Worm (Caenorhabditis elegans) whole organism, late embryonic: ENCODE results near the gene slc-5A12.

ENCODE experiments used
- C08G9.2 ChIP-seq: sonication (generic microtip); optimal IDR thresholded peaks from 2 replicates; lab custom pipeline; 2016; ENCODE audit warnings: mild to moderate bottlenecking, missing genetic modification characterization, moderate library complexity, missing compliant biosample characterization
- K09A11.1 ChIP-seq: sonication (generic microtip); optimal IDR thresholded peaks from 2 replicates; lab custom pipeline; 2017; ENCODE audit warnings: antibody characterized with exemption, mild to moderate bottlenecking, missing genetic modification characterization, missing compliant biosample characterization; ENCODE audit not compliant: insufficient read depth
- ama-1 ChIP-seq: fragments of 150-350 bp; optimal IDR thresholded peaks from 2 replicates; lab custom pipeline; 2014
- ceh-30 ChIP-seq: fragments of 150-350 bp; optimal IDR thresholded peaks from 2 replicates; lab custom pipeline; 2014; ENCODE audit warnings: missing biosample characterization, missing genetic modification characterization
- ceh-9 ChIP-seq: sonication (generic microtip); optimal IDR thresholded peaks from 2 replicates; lab custom pipeline; 2016; ENCODE audit warnings: mild to moderate bottlenecking, missing genetic modification characterization, inconsistent platforms, missing compliant biosample characterization
- dmd-4 ChIP-seq: sonication (generic microtip); optimal IDR thresholded peaks from 2 replicates; lab custom pipeline; 2016; ENCODE audit warnings: borderline replicate concordance, missing genetic modification characterization, missing compliant biosample characterization
- dve-1 ChIP-seq: sonication (generic microtip); optimal IDR thresholded peaks from 2 replicates; lab custom pipeline; 2017; ENCODE audit warnings: antibody characterized with exemption, mild to moderate bottlenecking, missing genetic modification characterization, missing compliant biosample characterization
- elt-2 ChIP-seq: sonication (generic microtip); optimal IDR thresholded peaks from 2 replicates; lab custom pipeline; 2016; ENCODE audit warnings: missing genetic modification reagents, missing genetic modification characterization, missing compliant biosample characterization
- eyg-1 ChIP-seq: sonication (generic microtip); optimal IDR thresholded peaks from 2 replicates; lab custom pipeline; 2016; ENCODE audit warnings: missing genotype, missing genetic modification characterization, missing compliant biosample characterization
- lin-11 ChIP-seq: fragments of 200-800 bp; sonication (Bioruptor generic); optimal IDR thresholded peaks from 2 replicates; lab custom pipeline; 2018; ENCODE audit warnings: mild to moderate bottlenecking, missing genetic modification characterization, missing compliant biosample characterization
- pat-9 ChIP-seq: fragments of 200-800 bp; sonication (Bioruptor generic); optimal IDR thresholded peaks from 2 replicates; lab custom pipeline; 2018; ENCODE audit warnings: mild to moderate bottlenecking, missing genetic modification characterization, moderate library complexity, missing compliant biosample characterization
- pha-4 ChIP-seq: fragments of 150-350 bp; optimal IDR thresholded peaks from 2 replicates; lab custom pipeline; 2018; ENCODE audit warnings: missing biosample characterization, missing genetic modification reagents, missing genetic modification characterization

DNA sequence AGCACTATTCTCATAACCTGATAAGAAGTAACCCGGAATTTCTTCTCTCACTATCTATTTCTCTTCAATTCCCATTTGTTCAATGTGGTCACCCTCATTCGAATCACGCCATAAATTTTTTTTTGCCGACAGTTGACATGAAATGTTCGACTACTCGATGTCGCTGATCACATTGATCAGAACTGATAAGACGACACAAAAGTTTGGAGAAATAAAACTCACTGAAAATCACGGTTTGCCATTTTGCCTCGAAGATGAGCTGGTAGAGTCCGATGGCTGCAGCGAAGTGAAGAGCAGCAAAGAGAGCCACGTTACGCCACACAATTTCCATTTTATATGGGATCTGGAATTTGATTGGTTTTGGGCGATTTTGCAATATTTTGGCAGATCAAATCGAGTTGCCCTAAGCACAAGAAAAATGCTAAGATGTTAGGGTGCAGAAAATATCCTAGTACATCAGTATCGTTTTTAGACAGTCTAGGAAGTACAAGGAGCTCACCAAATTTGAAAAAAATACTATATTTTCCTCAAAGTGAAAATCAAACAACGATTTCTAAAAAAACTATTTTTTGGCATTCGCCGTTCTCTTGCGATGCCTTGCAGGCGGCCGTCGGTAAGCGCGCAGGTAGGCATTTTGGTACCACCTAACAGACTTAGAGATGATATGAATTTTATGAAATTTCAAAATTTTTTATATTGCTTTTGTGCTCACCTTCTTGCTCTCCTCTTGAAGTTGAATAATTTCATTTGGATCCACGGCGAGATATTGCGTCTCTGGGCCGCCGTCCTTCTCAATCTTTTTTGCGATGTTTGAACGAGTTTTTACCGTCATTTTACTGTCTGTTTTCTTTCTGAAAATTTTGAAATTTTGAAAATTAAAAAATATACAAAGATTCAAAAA lies 22.1 kb upstream of the slc-5A12 start, which contains the start of gene fat-6:
- no peak for TF ChIP-seq K09A11.1 (tag; lab: Kevin White, UChicago)
- no peak for TF ChIP-seq C08G9.2 (tag; lab: Kevin White, UChicago)
- no peak for TF ChIP-seq ceh-9 (tag; lab: Kevin White, UChicago)
- no peak for TF ChIP-seq lin-11 (tag; lab: Kevin White, UChicago)
- TF ChIP-seq elt-2 (tag; lab: Kevin White, UChicago): peak; percentile 31
- TF ChIP-seq ama-1 (lab: Kevin White, UChicago): no peak
- no peak for TF ChIP-seq pha-4 (tag; lab: Kevin White, UChicago)
- no peak for TF ChIP-seq eyg-1 (tag; lab: Kevin White, UChicago)
- no peak for TF ChIP-seq ceh-30 (tag; lab: Kevin White, UChicago)
- no peak for TF ChIP-seq pat-9 (tag; lab: Kevin White, UChicago)
- no peak for TF ChIP-seq dve-1 (tag; lab: Kevin White, UChicago)
- no peak for TF ChIP-seq dmd-4
